Fruit fly (Drosophila melanogaster) whole organism, prepupa: ENCODE measurements around the gene Taf10b.
A peak's percentile ranks its signal among the peaks of the same experiment; 100 is the strongest.

ENCODE experiments used
- CG10631 ChIP-seq: fragments of 200-800 bp; sonication (Bioruptor generic); optimal IDR thresholded peaks from 2 replicates; lab custom pipeline; 2016; ENCODE audit warnings: missing biosample characterization, missing genetic modification characterization
- CG10669 ChIP-seq: fragments of 200-800 bp; sonication (Bioruptor generic); optimal IDR thresholded peaks from 3 replicates; lab custom pipeline; 2018; ENCODE audit warnings: missing biosample characterization, mild to moderate bottlenecking, missing genetic modification characterization, moderate library complexity
- CG11294 ChIP-seq: fragments of 200-800 bp; sonication (Bioruptor generic); IDR thresholded peaks from 2 replicates; pipeline ENCODE4 v1.3.6; 2022; ENCODE audit warnings: missing biosample characterization, missing genetic modification characterization
- CG11762 ChIP-seq: fragments of 200-800 bp; sonication (Bioruptor generic); optimal IDR thresholded peaks from 3 replicates; lab custom pipeline; 2016; ENCODE audit warnings: missing biosample characterization, missing genetic modification characterization; ENCODE audit not compliant: insufficient read depth
- CG11902 ChIP-seq: fragments of 200-800 bp; sonication (Bioruptor generic); optimal IDR thresholded peaks from 3 replicates; lab custom pipeline; 2016; ENCODE audit warnings: missing biosample characterization, missing genetic modification characterization
- CG15336 ChIP-seq: fragments of 200-800 bp; sonication (Bioruptor generic); IDR thresholded peaks from 2 replicates; pipeline ENCODE4 v1.3.6; 2022; ENCODE audit warnings: missing biosample characterization, missing genetic modification characterization
- CG1621 ChIP-seq: fragments of 200-800 bp; sonication (Bioruptor generic); optimal IDR thresholded peaks from 3 replicates; lab custom pipeline; 2018; ENCODE audit warnings: missing biosample characterization, mild to moderate bottlenecking, missing genetic modification characterization
- CG3032 ChIP-seq: fragments of 200-800 bp; optimal IDR thresholded peaks from 2 replicates; lab custom pipeline; 2019; ENCODE audit warnings: missing biosample characterization, mild to moderate bottlenecking, missing genetic modification characterization, moderate library complexity
- CG31627 ChIP-seq: fragments of 200-800 bp; sonication (Bioruptor generic); optimal IDR thresholded peaks from 3 replicates; lab custom pipeline; 2016; ENCODE audit warnings: missing biosample characterization, missing genetic modification characterization
- CG32006 ChIP-seq: fragments of 200-800 bp; sonication (Bioruptor generic); optimal IDR thresholded peaks from 3 replicates; lab custom pipeline; 2017; ENCODE audit warnings: missing biosample characterization, mild to moderate bottlenecking, missing genetic modification characterization
- CG34406 ChIP-seq: fragments of 200-800 bp; sonication (Bioruptor generic); optimal IDR thresholded peaks from 3 replicates; lab custom pipeline; 2016; ENCODE audit warnings: missing biosample characterization, missing genetic modification characterization
- CG3919 ChIP-seq: fragments of 200-800 bp; sonication (Bioruptor generic); optimal IDR thresholded peaks from 3 replicates; lab custom pipeline; 2016; ENCODE audit warnings: missing biosample characterization, missing genetic modification characterization
- CG4318 ChIP-seq: fragments of 200-800 bp; sonication (Bioruptor generic); optimal IDR thresholded peaks from 3 replicates; lab custom pipeline; 2017; ENCODE audit warnings: missing biosample characterization, mild to moderate bottlenecking, missing genetic modification characterization
- CG6163 ChIP-seq: fragments of 200-800 bp; sonication (Bioruptor generic); IDR thresholded peaks from 3 replicates; pipeline ENCODE4 v1.3.6; 2022; ENCODE audit warnings: missing biosample characterization, missing genetic modification characterization
- CG6276 ChIP-seq: fragments of 200-800 bp; sonication (Bioruptor generic); optimal IDR thresholded peaks from 2 replicates; lab custom pipeline; 2017; ENCODE audit warnings: missing biosample characterization, mild to moderate bottlenecking, missing genetic modification characterization
- CG6792 ChIP-seq: fragments of 200-800 bp; sonication (Bioruptor generic); optimal IDR thresholded peaks from 3 replicates; lab custom pipeline; 2016; ENCODE audit warnings: missing biosample characterization, missing genetic modification characterization
- CG6808 ChIP-seq: fragments of 200-800 bp; sonication (Bioruptor generic); optimal IDR thresholded peaks from 3 replicates; lab custom pipeline; 2017; ENCODE audit warnings: missing biosample characterization, missing genetic modification characterization, mild to moderate bottlenecking, moderate library complexity, missing genetic modification reagents
- CG7368 ChIP-seq: fragments of 200-800 bp; sonication (Bioruptor generic); optimal IDR thresholded peaks from 3 replicates; lab custom pipeline; 2016; ENCODE audit warnings: missing biosample characterization, missing genetic modification characterization
- CG8119 ChIP-seq: fragments of 200-800 bp; sonication (Bioruptor generic); IDR thresholded peaks from 3 replicates; pipeline ENCODE4 v1.3.6; 2022; ENCODE audit warnings: missing biosample characterization, missing genetic modification characterization
- CG8319 ChIP-seq: fragments of 200-800 bp; sonication (Bioruptor generic); optimal IDR thresholded peaks from 3 replicates; lab custom pipeline; 2016; ENCODE audit warnings: missing biosample characterization, missing genetic modification characterization
- CG9139 ChIP-seq: fragments of 200-800 bp; sonication (Bioruptor generic); optimal IDR thresholded peaks from 3 replicates; lab custom pipeline; 2017; ENCODE audit warnings: missing biosample characterization, mild to moderate bottlenecking, missing genetic modification characterization
- Eip75B ChIP-seq: fragments of 200-800 bp; sonication (Bioruptor generic); optimal IDR thresholded peaks from 3 replicates; lab custom pipeline; 2016; ENCODE audit warnings: missing biosample characterization, missing genetic modification characterization
- Eip78C ChIP-seq: fragments of 200-800 bp; sonication (Bioruptor generic); peaks from one replicate; lab custom pipeline; 2016; ENCODE audit warnings: missing biosample characterization, missing genetic modification characterization
- Eip93F ChIP-seq: fragments of 200-800 bp; sonication (Bioruptor generic); optimal IDR thresholded peaks from 2 replicates; lab custom pipeline; 2016; ENCODE audit warnings: missing biosample characterization, mild to moderate bottlenecking, missing genetic modification characterization
- Ets21C ChIP-seq: fragments of 200-800 bp; sonication (Bioruptor generic); optimal IDR thresholded peaks from 3 replicates; lab custom pipeline; 2016; ENCODE audit warnings: missing biosample characterization, missing genetic modification characterization
- Ets96B ChIP-seq: fragments of 200-800 bp; optimal IDR thresholded peaks from 2 replicates; lab custom pipeline; 2019; ENCODE audit warnings: missing biosample characterization, mild to moderate bottlenecking, missing genetic modification characterization, moderate library complexity
- Gug ChIP-seq: fragments of 200-800 bp; sonication (Bioruptor generic); IDR thresholded peaks from 2 replicates; pipeline ENCODE4 v1.3.6; 2022; ENCODE audit warnings: missing biosample characterization, missing genetic modification characterization
- Hr38 ChIP-seq: sonication (Bioruptor generic); optimal IDR thresholded peaks from 2 replicates; lab custom pipeline; 2016; ENCODE audit warnings: missing biosample characterization, missing genetic modification characterization
- Hr39 ChIP-seq: fragments of 200-800 bp; sonication (Bioruptor generic); optimal IDR thresholded peaks from 2 replicates; lab custom pipeline; 2016; ENCODE audit warnings: missing biosample characterization, missing genetic modification characterization
- Hr4 ChIP-seq: fragments of 200-800 bp; sonication (Bioruptor generic); optimal IDR thresholded peaks from 3 replicates; lab custom pipeline; 2016; ENCODE audit warnings: missing biosample characterization, missing genetic modification characterization
- Lpt ChIP-seq: fragments of 200-800 bp; sonication (Bioruptor generic); optimal IDR thresholded peaks from 3 replicates; lab custom pipeline; 2016; ENCODE audit warnings: missing biosample characterization, missing genetic modification characterization
- Met ChIP-seq: fragments of 200-800 bp; sonication (Bioruptor generic); optimal IDR thresholded peaks from 3 replicates; lab custom pipeline; 2016; ENCODE audit warnings: missing biosample characterization, missing genetic modification characterization
- OdsH ChIP-seq: fragments of 200-800 bp; sonication (Bioruptor generic); optimal IDR thresholded peaks from 3 replicates; lab custom pipeline; 2016; ENCODE audit warnings: missing biosample characterization, missing genetic modification characterization
- Smox ChIP-seq: fragments of 200-800 bp; sonication (Bioruptor generic); optimal IDR thresholded peaks from 3 replicates; lab custom pipeline; 2016; ENCODE audit warnings: missing biosample characterization, missing genetic modification characterization
- Sox15 ChIP-seq: fragments of 200-800 bp; sonication (Bioruptor generic); optimal IDR thresholded peaks from 3 replicates; lab custom pipeline; 2016; ENCODE audit warnings: missing biosample characterization, missing genetic modification characterization
- acj6 ChIP-seq: fragments of 200-800 bp; sonication (Bioruptor generic); optimal IDR thresholded peaks from 3 replicates; lab custom pipeline; 2016; ENCODE audit warnings: missing biosample characterization, missing genetic modification characterization
- cyc ChIP-seq: fragments of 200-800 bp; sonication (Bioruptor generic); optimal IDR thresholded peaks from 3 replicates; lab custom pipeline; 2016; ENCODE audit warnings: missing biosample characterization, missing genetic modification characterization
- dac ChIP-seq: fragments of 200-800 bp; sonication (Bioruptor generic); optimal IDR thresholded peaks from 2 replicates; lab custom pipeline; 2017; ENCODE audit warnings: missing biosample characterization, mild to moderate bottlenecking, missing genetic modification characterization
- dsx ChIP-seq: fragments of 200-800 bp; optimal IDR thresholded peaks from 3 replicates; lab custom pipeline; 2019; ENCODE audit warnings: missing biosample characterization, mild to moderate bottlenecking, missing genetic modification characterization, moderate library complexity; ENCODE audit not compliant: poor library complexity, severe bottlenecking
- eg ChIP-seq: fragments of 200-800 bp; sonication (Bioruptor generic); IDR thresholded peaks from 3 replicates; pipeline ENCODE4 v1.3.6; 2022; ENCODE audit warnings: missing biosample characterization, missing genetic modification characterization
- esn ChIP-seq: fragments of 200-800 bp; sonication (Bioruptor generic); optimal IDR thresholded peaks from 2 replicates; lab custom pipeline; 2016; ENCODE audit warnings: missing biosample characterization, mild to moderate bottlenecking, missing genetic modification characterization, moderate library complexity
- fd85E ChIP-seq: fragments of 200-800 bp; sonication (Bioruptor generic); optimal IDR thresholded peaks from 3 replicates; lab custom pipeline; 2016; ENCODE audit warnings: missing biosample characterization, missing genetic modification characterization
- lz ChIP-seq: fragments of 200-800 bp; sonication (Bioruptor generic); optimal IDR thresholded peaks from 3 replicates; lab custom pipeline; 2016; ENCODE audit warnings: missing biosample characterization, missing genetic modification characterization
- net ChIP-seq: fragments of 200-800 bp; sonication (Bioruptor generic); optimal IDR thresholded peaks from 3 replicates; lab custom pipeline; 2016; ENCODE audit warnings: missing biosample characterization, missing genetic modification characterization
- pdm3 ChIP-seq: fragments of 200-800 bp; sonication (Bioruptor generic); optimal IDR thresholded peaks from 3 replicates; lab custom pipeline; 2016; ENCODE audit warnings: missing biosample characterization, missing genetic modification characterization
- salr ChIP-seq, 2 experiments: fragments of 200-800 bp; sonication (Bioruptor generic); optimal IDR thresholded peaks; 3 replicates each; lab custom pipeline; 2016 to 2018; ENCODE audit warnings: missing biosample characterization in 2 of 2, missing genetic modification characterization in 2 of 2, mild to moderate bottlenecking in 1 of 2
- spab ChIP-seq: fragments of 200-800 bp; sonication (Bioruptor generic); optimal IDR thresholded peaks from 2 replicates; lab custom pipeline; 2017; ENCODE audit warnings: missing biosample characterization, mild to moderate bottlenecking, missing genetic modification characterization, missing genetic modification reagents
- svp ChIP-seq: fragments of 200-800 bp; sonication (Bioruptor generic); peaks from one replicate; lab custom pipeline; 2016; ENCODE audit warnings: missing biosample characterization, missing genetic modification characterization
- topi ChIP-seq: fragments of 200-800 bp; sonication (Bioruptor generic); optimal IDR thresholded peaks from 3 replicates; lab custom pipeline; 2016; ENCODE audit warnings: missing biosample characterization, missing genetic modification characterization

Gene Taf10b

dm6 chr2L:2749144-2749766 is 18.4 kb downstream of the Taf10b start (continued):
- TF ChIP-seq Ets96B (tag; lab: Kevin White, UChicago) (no peak), CG9139 (GFP tag; lab: Kevin White, UChicago) (no peak), CG4318 (no peak)

dm6 chr2L:2748480-2749143 is 19.0 kb downstream of the Taf10b start:
- TF ChIP-seq Eip75B (GFP tag; lab: Kevin White, UChicago): no peak
- TF ChIP-seq CG10631 (GFP tag; lab: Kevin White, UChicago): peak; percentile 91
- TF ChIP-seq Hr38 (GFP tag; lab: Kevin White, UChicago): no peak
- peak; percentile 17 to 73 for TF ChIP-seq salr (GFP tag; optimal IDR thresholded peaks at IDR 0.05; lab: Kevin White, UChicago)
- TF ChIP-seq CG6163 (GFP tag; lab: Robert Waterston, UW): peak; percentile 81
- TF ChIP-seq esn (GFP tag; lab: Kevin White, UChicago): peak; percentile 86
- TF ChIP-seq net (GFP tag; lab: Kevin White, UChicago): no peak
- no peak for TF ChIP-seq Smox (GFP tag; lab: Kevin White, UChicago)
- no peak for TF ChIP-seq CG4318
- peak; percentile 88; the same call in 1 of the 2 replicates for TF ChIP-seq CG15336 (GFP tag; lab: Robert Waterston, UW)
- TF ChIP-seq pdm3: no peak
- TF ChIP-seq Met (GFP tag; lab: Kevin White, UChicago): no peak
- TF ChIP-seq dsx (GFP tag; lab: Kevin White, UChicago): peak; percentile 78
- TF ChIP-seq Ets96B (tag; lab: Kevin White, UChicago): peak; percentile 79
- TF ChIP-seq cyc (GFP tag; lab: Kevin White, UChicago): peak; percentile 85
- TF ChIP-seq Hr4 (GFP tag; lab: Kevin White, UChicago): no peak
- peak; percentile 78 for TF ChIP-seq CG7368 (GFP tag; lab: Kevin White, UChicago)
- peak; percentile 85 for TF ChIP-seq eg (GFP tag; lab: Robert Waterston, UW)
- peak; percentile 88 for TF ChIP-seq CG8119
- peak; percentile 77 for TF ChIP-seq CG10669 (GFP tag; lab: Kevin White, UChicago)
- TF ChIP-seq Eip93F (GFP tag; lab: Kevin White, UChicago): no peak
- peak; percentile 79 for TF ChIP-seq Sox15
- peak; percentile 97 for TF ChIP-seq svp
- TF ChIP-seq spab: no peak
- peak; percentile 93 for TF ChIP-seq CG3032
- peak; percentile 70 for TF ChIP-seq CG11294
- peak; percentile 85 for TF ChIP-seq CG31627 (GFP tag; lab: Kevin White, UChicago)
- TF ChIP-seq dac (GFP tag; lab: Kevin White, UChicago): no peak
- TF ChIP-seq CG11762 (GFP tag; lab: Kevin White, UChicago): peak; percentile 77
- peak; percentile 88 for TF ChIP-seq Hr39 (GFP tag; lab: Kevin White, UChicago)
- peak; percentile 76 for TF ChIP-seq CG1621 (tag; lab: Kevin White, UChicago)
- peak; percentile 77 for TF ChIP-seq Lpt (GFP tag; lab: Kevin White, UChicago)
- peak; percentile 90 for TF ChIP-seq CG3919 (GFP tag; lab: Kevin White, UChicago)
- peak; percentile 85 for TF ChIP-seq CG34406 (GFP tag; lab: Kevin White, UChicago)
- TF ChIP-seq OdsH (GFP tag; lab: Kevin White, UChicago): no peak
- TF ChIP-seq topi (GFP tag; lab: Kevin White, UChicago): peak; percentile 87
- peak; percentile 93 for TF ChIP-seq Eip78C (GFP tag; lab: Kevin White, UChicago)
- peak; percentile 88 for TF ChIP-seq CG32006 (GFP tag; lab: Kevin White, UChicago)
- TF ChIP-seq acj6: peak; percentile 80
- no peak for TF ChIP-seq CG6276 (GFP tag; lab: Kevin White, UChicago)
- TF ChIP-seq fd85E: no peak
- TF ChIP-seq lz: peak; percentile 87
- no peak for TF ChIP-seq Ets21C (GFP tag; lab: Kevin White, UChicago)
- TF ChIP-seq CG11902 (GFP tag; lab: Kevin White, UChicago): peak; percentile 81
- TF ChIP-seq CG8319 (GFP tag; lab: Kevin White, UChicago): peak; percentile 82
- peak; percentile 67 for TF ChIP-seq Gug (GFP tag; lab: Robert Waterston, UW)
- peak; percentile 82 for TF ChIP-seq CG6792 (GFP tag; lab: Kevin White, UChicago)
- TF ChIP-seq CG6808 (GFP tag; lab: Kevin White, UChicago): peak; percentile 77
